Fruit fly (Drosophila melanogaster): Measurements from ENCODE around the gene CG43895.

DNA sequence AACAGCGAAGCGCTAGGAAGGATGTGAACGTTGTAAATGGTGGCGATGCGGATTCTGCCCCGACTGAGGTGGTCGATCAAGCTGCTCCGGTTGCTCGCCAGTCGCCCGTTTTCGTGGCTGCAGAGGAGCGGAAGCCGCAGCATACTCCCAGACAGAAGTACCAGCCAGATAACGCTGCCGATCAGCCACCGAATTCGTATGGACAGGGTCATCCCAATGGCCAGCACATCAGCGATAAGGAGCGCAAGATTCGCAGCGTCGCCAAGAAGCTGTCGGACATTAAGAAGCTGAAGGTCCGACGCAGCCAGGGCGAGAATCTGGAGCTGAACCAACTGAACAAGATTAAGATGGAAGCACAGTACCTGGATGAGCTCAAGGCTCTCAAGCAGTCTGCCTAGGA is 13.6 kb upstream of the CG43895 start:
- TF ChIP-seq usp (GFP tag; optimal IDR thresholded peaks at IDR 0.05) (no peak), psq (optimal IDR thresholded peaks at IDR 0.05) (no peak), CG8478 (optimal IDR thresholded peaks at IDR 0.05) (no peak), EcR (GFP tag; optimal IDR thresholded peaks at IDR 0.05) (no peak), Dll (optimal IDR thresholded peaks at IDR 0.05) (no peak)

Data from whole organism.